Worm (Caenorhabditis elegans): ENCODE results near the gene F53B1.2.

DNA sequence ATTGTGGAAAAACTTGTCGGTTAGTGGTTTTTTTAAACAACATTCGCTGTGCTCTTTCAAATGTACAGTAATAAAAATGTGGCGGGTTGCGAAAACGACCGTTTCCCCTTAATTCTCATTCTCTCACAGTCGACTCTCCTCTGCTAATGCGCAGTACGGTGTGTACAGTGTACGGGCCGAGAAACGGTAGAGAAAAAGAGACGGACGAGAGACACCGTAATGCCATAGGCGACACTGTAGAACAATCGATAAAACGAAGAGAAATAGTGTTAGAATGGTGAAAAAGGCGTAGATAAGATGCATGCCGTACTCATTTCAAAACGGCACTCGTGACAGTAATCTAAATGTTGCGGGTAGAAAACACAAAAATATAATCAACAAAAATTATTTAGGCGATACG is 18.3 kb upstream of the F53B1.2 start:
- TF ChIP-seq elt-2 (tag; optimal IDR thresholded peaks at IDR 0.05) (peak; percentile 54), sox-4 (tag; optimal IDR thresholded peaks at IDR 0.05) (no peak), syd-9 (tag; optimal IDR thresholded peaks at IDR 0.05) (no peak)

Measured in whole organism, late embryonic.